Fruit fly (Drosophila melanogaster): Measurements from ENCODE around the gene fz2.

The fz2 gene

dm6 chr3L:19194066-19194683 lies 41.0 kb downstream of the fz2 start (continued):
- TF ChIP-seq CG14710 (tag; optimal IDR thresholded peaks at IDR 0.05) (peak; percentile 21), nmo (GFP tag; optimal IDR thresholded peaks at IDR 0.05) (peak; percentile 3), hkb (optimal IDR thresholded peaks at IDR 0.05) (no peak), hkb (GFP tag; IDR thresholded peaks at IDR 0.05) (peak; percentile 32; the same call in 1 of the 2 replicates), Blimp-1 (GFP tag; optimal IDR thresholded peaks at IDR 0.05) (peak; percentile 12), tx (GFP tag; optimal IDR thresholded peaks at IDR 0.05) (no peak), NK7.1 (GFP tag; optimal IDR thresholded peaks at IDR 0.05) (no peak), Drgx (GFP tag; IDR thresholded peaks at IDR 0.05) (peak; percentile 90), az2 (GFP tag; optimal IDR thresholded peaks at IDR 0.05) (peak; percentile 17), lola (GFP tag; optimal IDR thresholded peaks at IDR 0.05) (peak in 1 of 3 experiments; percentile 32), CG10366 (GFP tag; IDR thresholded peaks at IDR 0.05) (no peak), CG1602 (GFP tag; optimal IDR thresholded peaks at IDR 0.05) (peak; percentile 6), CG18262 (tag; optimal IDR thresholded peaks at IDR 0.05) (peak; percentile 46), CG12391 (tag; optimal IDR thresholded peaks at IDR 0.05) (peak; percentile 31), CG31441 (GFP tag; IDR thresholded peaks at IDR 0.05) (0 out of 2 replicates have a peak, but pooled peaks have one; percentile 13), CG8388 (GFP tag; optimal IDR thresholded peaks at IDR 0.05) (peak; percentile 17), prd (optimal IDR thresholded peaks at IDR 0.05) (no peak), prd (GFP tag; IDR thresholded peaks at IDR 0.05) (peak; percentile 40; the same call in 2 of the 3 replicates), esg (GFP tag; conservative IDR thresholded peaks at IDR 0.05) (0 out of 2 replicates have a peak, but pooled peaks have one; percentile 10), D19A (tag; optimal IDR thresholded peaks at IDR 0.05) (peak; percentile 31)

DNA sequence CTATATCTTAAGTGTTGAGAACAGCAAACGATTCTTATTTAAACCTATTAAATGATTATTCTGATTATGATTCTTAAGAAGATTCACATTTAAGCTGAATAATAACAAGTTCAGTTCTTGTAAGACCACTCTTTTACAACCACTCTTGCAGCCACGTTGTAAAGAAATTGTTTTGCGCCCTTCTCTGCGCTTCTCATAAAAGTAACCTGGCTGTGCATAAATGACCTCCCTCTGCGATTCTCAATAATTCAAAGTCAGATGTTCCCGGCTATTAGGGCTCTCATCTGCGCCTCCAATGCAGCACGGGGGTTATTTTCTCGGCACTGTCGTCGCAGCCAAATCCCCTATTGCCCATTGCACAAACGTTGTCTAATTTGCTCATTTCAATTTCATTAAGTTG lies 42.0 kb downstream of the fz2 start:
- no peak for TF ChIP-seq hkb (optimal IDR thresholded peaks at IDR 0.05)
- TF ChIP-seq hkb (GFP tag; IDR thresholded peaks at IDR 0.05), result no peak
- TF ChIP-seq trh (GFP tag; optimal IDR thresholded peaks at IDR 0.05), result no peak
- peak; percentile 96 for TF ChIP-seq CG17829 (tag; optimal IDR thresholded peaks at IDR 0.05)
- TF ChIP-seq croc (GFP tag; conservative IDR thresholded peaks at IDR 0.05), result no peak
- TF ChIP-seq eve (GFP tag; optimal IDR thresholded peaks at IDR 0.05), result no peak
- peak; percentile 46 for TF ChIP-seq CG8290 (GFP tag; optimal IDR thresholded peaks at IDR 0.05)
- TF ChIP-seq CG8290 (tag; optimal IDR thresholded peaks at IDR 0.05), result peak in 1 of 2 experiments; percentile 20
- no peak for TF ChIP-seq CG3995 (GFP tag; optimal IDR thresholded peaks at IDR 0.05)
- peak; percentile 6 for TF ChIP-seq Med (GFP tag)
- TF ChIP-seq trem (tag; optimal IDR thresholded peaks at IDR 0.05), result peak; percentile 84

- TF ChIP-seq CG15601 (tag; optimal IDR thresholded peaks at IDR 0.05) (peak; percentile 68), CG17912 (GFP tag; optimal IDR thresholded peaks at IDR 0.05) (peak; percentile 38), CG14710 (tag; optimal IDR thresholded peaks at IDR 0.05) (peak; percentile 23), CG11723 (GFP tag; optimal IDR thresholded peaks at IDR 0.05) (peak; percentile 13), usp (GFP tag; optimal IDR thresholded peaks at IDR 0.05) (no peak), CG8478 (optimal IDR thresholded peaks at IDR 0.05) (no peak), CG2202 (tag; optimal IDR thresholded peaks at IDR 0.05) (peak; percentile 48), fd102C (GFP tag; optimal IDR thresholded peaks at IDR 0.05) (peak; percentile 7), CG4617 (GFP tag; optimal IDR thresholded peaks at IDR 0.05; ENCODE audit: borderline replicate concordance) (no peak), ATbp (GFP tag; optimal IDR thresholded peaks at IDR 0.05) (peak; percentile 69), gcm2 (GFP tag; optimal IDR thresholded peaks at IDR 0.05) (no peak), vvl (GFP tag; IDR thresholded peaks at IDR 0.05) (peak; percentile 86; the same call in 1 of the 2 replicates), GATAe (GFP tag; conservative IDR thresholded peaks at IDR 0.05) (no peak), sd (tag; optimal IDR thresholded peaks at IDR 0.05) (peak; percentile 2), HmgZ (tag; optimal IDR thresholded peaks at IDR 0.05) (no peak), Scr (GFP tag; IDR thresholded peaks at IDR 0.05; ENCODE audit: partially characterized antibody) (no peak), Asciz (GFP tag; optimal IDR thresholded peaks at IDR 0.05) (peak; percentile 51), CG2712 (tag; optimal IDR thresholded peaks at IDR 0.05) (peak; percentile 14), CG8765 (GFP tag; IDR thresholded peaks at IDR 0.05) (no peak), CG12299 (tag; optimal IDR thresholded peaks at IDR 0.05) (peak; percentile 16)
Measured at dm6 chr3L:19191874-19192631, 43.1 kb downstream of the fz2 start.
